Worm (Caenorhabditis elegans) whole organism, L2 larva: ENCODE results near the gene C45H4.18.
A peak's percentile ranks its signal among the peaks of the same experiment; 100 is the strongest.

Experiments used
- C34F6.9 ChIP-seq: fragments of 150-350 bp; optimal IDR thresholded peaks from 2 replicates; lab custom pipeline; 2014; ENCODE audit warnings: missing biosample characterization, missing genetic modification characterization
- F13H6.1 ChIP-seq: sonication (generic microtip); optimal IDR thresholded peaks from 2 replicates; lab custom pipeline; 2016; ENCODE audit warnings: missing genetic modification characterization, missing compliant biosample characterization
- Y55F3AM.14 ChIP-seq: fragments of 200-800 bp; sonication (Bioruptor generic); optimal IDR thresholded peaks from 2 replicates; lab custom pipeline; 2018; ENCODE audit warnings: mild to moderate bottlenecking, missing genetic modification characterization, missing compliant biosample characterization
- ZK546.5 ChIP-seq: sonication (generic microtip); optimal IDR thresholded peaks from 2 replicates; lab custom pipeline; 2017; ENCODE audit warnings: missing biosample characterization, missing genetic modification characterization
- ama-1 ChIP-seq: fragments of 150-350 bp; optimal IDR thresholded peaks from 2 replicates; lab custom pipeline; 2018; ENCODE audit warnings: inconsistent platforms
- ceh-16 ChIP-seq: fragments of 150-350 bp; optimal IDR thresholded peaks from 2 replicates; lab custom pipeline; 2014; ENCODE audit warnings: missing biosample characterization, missing genetic modification characterization
- ceh-82 ChIP-seq: fragments of 150-350 bp; optimal IDR thresholded peaks from 2 replicates; lab custom pipeline; 2014; ENCODE audit warnings: missing biosample characterization, missing genetic modification characterization
- crh-2 ChIP-seq: sonication (generic microtip); optimal IDR thresholded peaks from 2 replicates; lab custom pipeline; 2017; ENCODE audit warnings: missing biosample characterization, missing genetic modification characterization
- egl-27 ChIP-seq: sonication (generic microtip); optimal IDR thresholded peaks from 3 replicates; lab custom pipeline; 2017; ENCODE audit warnings: missing biosample characterization, missing genetic modification reagents, missing genetic modification characterization
- elt-3 ChIP-seq: sonication (generic microtip); optimal IDR thresholded peaks from 2 replicates; lab custom pipeline; 2017; ENCODE audit warnings: missing biosample characterization, missing genetic modification characterization
- fos-1 ChIP-seq: fragments of 150-350 bp; optimal IDR thresholded peaks from 2 replicates; lab custom pipeline; 2014; ENCODE audit warnings: missing biosample characterization, missing genetic modification characterization
- lin-11 ChIP-seq: fragments of 150-350 bp; sonication (generic microtip); optimal IDR thresholded peaks from 2 replicates; lab custom pipeline; 2014; ENCODE audit warnings: missing biosample characterization, missing genetic modification characterization, inconsistent platforms, mixed read lengths
- lin-13 ChIP-seq: fragments of 150-350 bp; optimal IDR thresholded peaks from 2 replicates; lab custom pipeline; 2014; ENCODE audit warnings: missing biosample characterization, missing genetic modification reagents, missing genetic modification characterization
- lin-39 ChIP-seq: fragments of 150-350 bp; optimal IDR thresholded peaks from 2 replicates; lab custom pipeline; 2014; ENCODE audit warnings: missing biosample characterization, missing genetic modification reagents, missing genetic modification characterization
- lsy-2 ChIP-seq, 2 experiments: fragments of 150-350 bp in 1 of 2; sonication (generic microtip) in 1 of 2; optimal IDR thresholded peaks; 2 replicates each; lab custom pipeline; 2014 to 2017; ENCODE audit warnings: missing biosample characterization in 2 of 2, missing genetic modification characterization in 2 of 2
- mab-5 ChIP-seq: fragments of 150-350 bp; optimal IDR thresholded peaks from 2 replicates; lab custom pipeline; 2014; ENCODE audit warnings: missing biosample characterization, missing genetic modification characterization
- mbf-1 ChIP-seq: sonication (generic microtip); optimal IDR thresholded peaks from 2 replicates; lab custom pipeline; 2017; ENCODE audit warnings: missing biosample characterization, missing genetic modification characterization
- mdl-1 ChIP-seq, 2 experiments: fragments of 150-350 bp in 1 of 2; sonication (generic microtip) in 1 of 2; optimal IDR thresholded peaks; 2 replicates each; lab custom pipeline; 2017; ENCODE audit warnings: missing biosample characterization in 2 of 2, missing genetic modification characterization in 2 of 2
- nhr-10 ChIP-seq: sonication (generic microtip); optimal IDR thresholded peaks from 2 replicates; lab custom pipeline; 2017; ENCODE audit warnings: missing biosample characterization, missing genetic modification characterization
- nhr-11 ChIP-seq: fragments of 150-350 bp; optimal IDR thresholded peaks from 2 replicates; lab custom pipeline; 2014; ENCODE audit warnings: missing biosample characterization, missing genetic modification characterization
- nhr-12 ChIP-seq: fragments of 150-350 bp; optimal IDR thresholded peaks from 2 replicates; lab custom pipeline; 2014; ENCODE audit warnings: missing biosample characterization, missing genetic modification characterization
- nhr-129 ChIP-seq: fragments of 150-350 bp; optimal IDR thresholded peaks from 2 replicates; lab custom pipeline; 2014; ENCODE audit warnings: missing biosample characterization, missing genetic modification characterization
- nhr-25 ChIP-seq: fragments of 150-350 bp; sonication (generic microtip); optimal IDR thresholded peaks from 3 replicates; lab custom pipeline; 2014; ENCODE audit warnings: missing biosample characterization, missing genetic modification characterization
- nhr-6 ChIP-seq: fragments of 150-350 bp; optimal IDR thresholded peaks from 2 replicates; lab custom pipeline; 2014; ENCODE audit warnings: missing biosample characterization, missing genetic modification characterization
- peb-1 ChIP-seq: fragments of 150-350 bp; optimal IDR thresholded peaks from 2 replicates; lab custom pipeline; 2014; ENCODE audit warnings: missing biosample characterization, missing genetic modification characterization
- sem-4 ChIP-seq: fragments of 150-350 bp; optimal IDR thresholded peaks from 2 replicates; lab custom pipeline; 2014; ENCODE audit warnings: missing biosample characterization, missing genetic modification reagents, missing genetic modification characterization
- skn-1 ChIP-seq: sonication (generic microtip); optimal IDR thresholded peaks from 2 replicates; lab custom pipeline; 2017; ENCODE audit warnings: missing biosample characterization, missing genetic modification characterization
- sma-9 ChIP-seq, 2 experiments: fragments of 150-350 bp in 1 of 2; sonication (generic microtip) in 1 of 2; optimal IDR thresholded peaks; 2 replicates each; lab custom pipeline; 2014 to 2016; ENCODE audit warnings: missing genetic modification characterization in 2 of 2, mild to moderate bottlenecking in 1 of 2, missing biosample characterization in 1 of 2, missing compliant biosample characterization in 1 of 2, missing genetic modification reagents in 1 of 2, moderate library complexity in 1 of 2
- snpc-4 ChIP-seq: fragments of 150-350 bp; optimal IDR thresholded peaks from 2 replicates; lab custom pipeline; 2014; ENCODE audit warnings: missing biosample characterization, missing genetic modification characterization
- unc-39 ChIP-seq: fragments of 150-350 bp; optimal IDR thresholded peaks from 2 replicates; lab custom pipeline; 2014; ENCODE audit warnings: missing biosample characterization, missing genetic modification characterization
- unc-55 ChIP-seq: fragments of 150-350 bp; sonication (generic microtip); optimal IDR thresholded peaks from 3 replicates; lab custom pipeline; 2014; ENCODE audit warnings: missing biosample characterization, missing genetic modification reagents, missing genetic modification characterization
- unc-62 ChIP-seq: fragments of 150-350 bp; optimal IDR thresholded peaks from 2 replicates; lab custom pipeline; 2014; ENCODE audit warnings: missing biosample characterization, missing genetic modification reagents, missing genetic modification characterization
- zag-1 ChIP-seq: fragments of 150-350 bp; optimal IDR thresholded peaks from 2 replicates; lab custom pipeline; 2014; ENCODE audit warnings: missing biosample characterization, missing genetic modification characterization
- ztf-1 ChIP-seq: fragments of 200-800 bp; sonication (Bioruptor generic); conservative IDR thresholded peaks from 2 replicates; pipeline ENCODE4 v1.3.6; 2022; ENCODE audit warnings: missing genetic modification characterization, missing compliant biosample characterization
- ztf-11 ChIP-seq: sonication (generic microtip); optimal IDR thresholded peaks from 2 replicates; lab custom pipeline; 2017; ENCODE audit warnings: missing biosample characterization, missing genetic modification characterization
- ztf-4 ChIP-seq: fragments of 150-350 bp; optimal IDR thresholded peaks from 2 replicates; lab custom pipeline; 2014; ENCODE audit warnings: missing biosample characterization, missing genetic modification characterization

Gene C45H4.18

DNA sequence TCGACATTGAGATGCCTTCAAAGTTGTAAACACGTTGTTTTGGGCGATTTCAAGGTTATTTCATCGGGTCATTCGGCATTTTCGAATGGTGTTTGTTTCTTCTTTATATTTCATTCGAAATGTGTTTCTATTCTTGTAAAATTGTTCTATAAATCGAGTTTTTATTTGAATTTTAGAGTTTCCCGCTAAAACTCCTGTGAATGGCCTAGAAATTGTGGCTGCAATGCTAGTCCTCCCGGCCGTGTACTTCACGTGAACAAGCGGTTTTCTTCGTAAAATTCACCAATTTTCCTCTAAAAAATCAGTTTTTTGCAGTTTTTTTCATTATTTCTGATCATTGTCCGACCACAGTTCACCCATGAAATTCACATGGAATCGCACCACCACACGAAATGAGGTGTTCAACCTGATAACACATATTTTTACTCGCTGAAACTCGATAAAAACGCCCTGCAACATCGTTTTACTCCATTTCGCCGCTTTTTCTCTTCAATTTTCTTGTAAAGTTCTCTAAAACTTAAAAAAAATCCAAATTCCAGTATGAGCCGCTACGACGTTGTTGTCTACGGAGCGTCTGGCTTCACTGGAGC is 48.3 kb upstream of the C45H4.18 start, which contains the start of gene ldp-1 (continued):
- TF ChIP-seq ztf-1 (GFP tag; lab: Robert Waterston, UW), result no peak
- no peak for TF ChIP-seq Y55F3AM.14
- peak; percentile 48 for TF ChIP-seq lin-13
- TF ChIP-seq unc-62 (GFP tag; lab: Kevin White, UChicago), result no peak
- TF ChIP-seq, all 48 proteins: peak for 15

DNA sequence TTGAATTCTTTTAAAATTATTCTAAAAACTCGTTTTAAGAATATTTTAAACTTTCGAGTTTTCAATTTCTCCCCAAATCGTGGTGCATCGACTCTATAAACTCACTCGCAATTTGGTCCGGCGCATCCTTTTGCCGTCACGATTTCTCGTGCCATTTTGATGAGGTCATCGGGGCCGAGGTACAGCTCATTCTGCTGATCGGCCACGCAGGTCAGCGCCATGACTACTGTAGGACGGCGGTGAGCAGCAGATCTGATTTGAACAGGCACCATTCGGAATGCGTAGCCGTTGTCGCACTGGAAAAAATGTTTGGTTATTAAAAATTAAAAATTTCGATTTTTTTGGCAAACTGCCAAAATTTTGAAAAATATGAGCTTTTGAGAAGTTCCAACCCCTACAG is 42.7 kb upstream of the C45H4.18 start:
- TF ChIP-seq nhr-11 (no peak), ama-1 (lab: Kevin White, UChicago) (no peak), Y55F3AM.14 (no peak), ceh-82 (no peak), nhr-129 (tag; lab: Kevin White, UChicago) (no peak), unc-55 (GFP tag; lab: Kevin White, UChicago) (no peak), nhr-10 (tag; lab: Kevin White, UChicago) (no peak), nhr-6 (tag; lab: Kevin White, UChicago) (no peak), ceh-16 (no peak), lin-39 (tag; lab: Kevin White, UChicago) (no peak), sem-4 (no peak), mab-5 (tag; lab: Kevin White, UChicago) (no peak), crh-2 (tag; lab: Kevin White, UChicago) (no peak), ztf-4 (tag; lab: Kevin White, UChicago) (no peak)
- TF ChIP-seq, all 48 proteins: peak for 0

DNA sequence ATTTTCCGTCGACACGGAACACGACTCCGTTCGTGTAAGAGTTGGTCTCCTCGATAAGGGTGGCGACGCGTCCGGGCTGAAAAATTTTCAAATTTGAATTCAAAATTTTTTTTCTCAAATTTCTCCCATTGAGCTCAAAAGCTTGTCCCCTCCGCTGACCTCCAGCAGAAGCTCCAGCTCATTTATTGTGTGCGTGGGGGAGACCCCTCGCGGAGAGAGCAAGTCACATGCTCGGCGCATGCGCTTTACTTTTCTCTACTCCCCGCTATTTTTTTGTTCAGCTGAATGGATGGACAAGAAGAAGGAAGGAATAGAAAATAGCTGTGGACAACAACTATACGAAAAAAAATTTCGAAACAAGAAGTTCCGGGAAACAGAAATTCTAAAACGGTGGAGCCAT is 41.8 kb upstream of the C45H4.18 start:
- TF ChIP-seq unc-55 (GFP tag; lab: Kevin White, UChicago) (peak; percentile 59), zag-1 (tag; lab: Kevin White, UChicago) (peak; percentile 83), C34F6.9 (tag; lab: Kevin White, UChicago) (peak; percentile 84), fos-1 (tag; lab: Kevin White, UChicago) (peak; percentile 9), nhr-25 (tag; lab: Kevin White, UChicago) (no peak), lin-13 (peak; percentile 50), nhr-11 (no peak), Y55F3AM.14 (peak; percentile 78), egl-27 (tag; lab: Kevin White, UChicago) (peak; percentile 11), F13H6.1 (tag; lab: Kevin White, UChicago) (peak; percentile 87), ztf-11 (tag; lab: Kevin White, UChicago) (no peak), nhr-6 (tag; lab: Kevin White, UChicago) (no peak), nhr-129 (tag; lab: Kevin White, UChicago) (peak; percentile 78), sem-4 (peak; percentile 69), mdl-1 (tag; optimal IDR thresholded peaks at IDR 0.05; lab: Kevin White, UChicago) (peak; percentile 58 to 86), nhr-12 (tag; lab: Kevin White, UChicago) (no peak), ztf-4 (tag; lab: Kevin White, UChicago) (peak; percentile 29), lin-11 (tag; lab: Kevin White, UChicago) (peak; percentile 64), crh-2 (tag; lab: Kevin White, UChicago) (peak; percentile 62), sma-9 (GFP tag; optimal IDR thresholded peaks at IDR 0.05; lab: Kevin White, UChicago) (peak; percentile 93), sma-9 (tag; optimal IDR thresholded peaks at IDR 0.05; lab: Kevin White, UChicago) (no peak), lsy-2 (tag; optimal IDR thresholded peaks at IDR 0.05; lab: Kevin White, UChicago) (peak in 1 of 2 experiments; percentile 68), snpc-4 (no peak), unc-39 (tag; lab: Kevin White, UChicago) (no peak)

DNA sequence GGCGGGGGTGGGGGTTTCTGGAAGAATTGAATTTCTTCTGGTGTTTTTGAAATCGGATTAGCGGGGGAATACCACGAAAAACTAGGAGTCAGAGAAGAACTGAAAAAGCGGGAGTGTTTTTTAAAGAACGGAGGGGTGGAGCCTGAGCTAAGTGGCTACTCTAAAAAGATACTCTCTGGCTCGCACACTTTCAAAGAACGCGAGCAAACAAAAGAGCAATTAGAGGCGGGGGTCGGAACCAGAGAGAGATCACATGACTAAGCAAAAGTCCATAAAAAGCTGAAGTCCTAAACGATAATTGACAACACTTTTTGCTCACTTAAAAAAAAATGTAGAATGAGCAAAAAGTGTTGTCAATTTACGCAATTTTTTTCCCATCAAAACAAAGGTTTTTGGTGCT is 41.0 kb upstream of the C45H4.18 start:
- TF ChIP-seq sma-9 (GFP tag; optimal IDR thresholded peaks at IDR 0.05; lab: Kevin White, UChicago), result peak; percentile 52
- TF ChIP-seq sma-9 (tag; optimal IDR thresholded peaks at IDR 0.05; lab: Kevin White, UChicago), result no peak
- no peak for TF ChIP-seq skn-1 (tag; lab: Kevin White, UChicago)
- no peak for TF ChIP-seq unc-39 (tag; lab: Kevin White, UChicago)
- peak; percentile 53 for TF ChIP-seq F13H6.1 (tag; lab: Kevin White, UChicago)
- no peak for TF ChIP-seq ztf-1 (GFP tag; lab: Robert Waterston, UW)
- no peak for TF ChIP-seq nhr-12 (tag; lab: Kevin White, UChicago)
- peak; percentile 26 for TF ChIP-seq Y55F3AM.14
- no peak for TF ChIP-seq elt-3
- TF ChIP-seq sem-4, result peak; percentile 43
- no peak for TF ChIP-seq egl-27 (tag; lab: Kevin White, UChicago)
- TF ChIP-seq nhr-25 (tag; lab: Kevin White, UChicago), result no peak
- no peak for TF ChIP-seq ZK546.5 (tag; lab: Kevin White, UChicago)
- TF ChIP-seq peb-1 (tag; lab: Kevin White, UChicago), result no peak
- TF ChIP-seq mbf-1 (tag; lab: Kevin White, UChicago), result no peak
- no peak for TF ChIP-seq lin-39 (tag; lab: Kevin White, UChicago)
- TF ChIP-seq lsy-2 (tag; optimal IDR thresholded peaks at IDR 0.05; lab: Kevin White, UChicago), result peak in 1 of 2 experiments; percentile 23
